Fruit fly (Drosophila melanogaster) whole organism, prepupa: Measurements from ENCODE around the gene cocoon.

Experiments used
- CG32006 ChIP-seq: fragments of 200-800 bp; sonication (Bioruptor generic); optimal IDR thresholded peaks from 3 replicates; lab custom pipeline; 2017; ENCODE audit warnings: missing biosample characterization, mild to moderate bottlenecking, missing genetic modification characterization
- CG6854 ChIP-seq: fragments of 200-800 bp; sonication (Bioruptor generic); optimal IDR thresholded peaks from 2 replicates; lab custom pipeline; 2017; ENCODE audit warnings: missing biosample characterization, mild to moderate bottlenecking, missing genetic modification characterization
- Ets21C ChIP-seq: fragments of 200-800 bp; sonication (Bioruptor generic); optimal IDR thresholded peaks from 3 replicates; lab custom pipeline; 2016; ENCODE audit warnings: missing biosample characterization, missing genetic modification characterization
- Gug ChIP-seq: fragments of 200-800 bp; sonication (Bioruptor generic); IDR thresholded peaks from 2 replicates; pipeline ENCODE4 v1.3.6; 2022; ENCODE audit warnings: missing biosample characterization, missing genetic modification characterization
- Sox102F ChIP-seq: fragments of 200-800 bp; sonication (Bioruptor generic); optimal IDR thresholded peaks from 2 replicates; lab custom pipeline; 2016; ENCODE audit warnings: missing biosample characterization, mild to moderate bottlenecking, missing genetic modification characterization
- lz ChIP-seq: fragments of 200-800 bp; sonication (Bioruptor generic); optimal IDR thresholded peaks from 3 replicates; lab custom pipeline; 2016; ENCODE audit warnings: missing biosample characterization, missing genetic modification characterization
- spab ChIP-seq: fragments of 200-800 bp; sonication (Bioruptor generic); optimal IDR thresholded peaks from 2 replicates; lab custom pipeline; 2017; ENCODE audit warnings: missing biosample characterization, mild to moderate bottlenecking, missing genetic modification characterization, missing genetic modification reagents
- topi ChIP-seq: fragments of 200-800 bp; sonication (Bioruptor generic); optimal IDR thresholded peaks from 3 replicates; lab custom pipeline; 2016; ENCODE audit warnings: missing biosample characterization, missing genetic modification characterization

DNA sequence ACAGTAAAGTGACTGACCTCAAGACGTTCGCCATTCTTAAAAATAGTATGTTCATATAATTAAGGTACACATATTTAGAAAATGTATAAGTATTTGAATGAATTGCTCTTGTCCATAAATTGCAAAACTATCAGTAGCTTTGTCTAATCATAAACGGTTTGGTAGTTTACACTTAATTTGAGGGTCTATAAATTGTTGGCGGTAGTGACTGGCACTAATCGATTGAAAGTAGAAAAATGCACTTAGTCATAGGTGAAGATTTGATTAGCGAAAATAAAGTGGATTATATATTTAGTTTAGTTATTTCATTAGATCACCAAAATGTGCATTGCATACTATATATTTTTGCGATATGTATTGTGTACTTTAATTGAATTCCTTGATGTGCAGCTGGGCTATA is 39.8 kb upstream of the cocoon start:
- TF ChIP-seq Gug (no peak), spab (GFP tag; lab: Kevin White, UChicago) (no peak), Sox102F (GFP tag; lab: Kevin White, UChicago) (no peak), CG32006 (GFP tag; lab: Kevin White, UChicago) (no peak), CG6854 (no peak), topi (GFP tag; lab: Kevin White, UChicago) (no peak), Ets21C (GFP tag; lab: Kevin White, UChicago) (no peak), lz (GFP tag; lab: Kevin White, UChicago) (no peak)
